Worm (Caenorhabditis elegans): ENCODE results near the gene nft-1.

DNA sequence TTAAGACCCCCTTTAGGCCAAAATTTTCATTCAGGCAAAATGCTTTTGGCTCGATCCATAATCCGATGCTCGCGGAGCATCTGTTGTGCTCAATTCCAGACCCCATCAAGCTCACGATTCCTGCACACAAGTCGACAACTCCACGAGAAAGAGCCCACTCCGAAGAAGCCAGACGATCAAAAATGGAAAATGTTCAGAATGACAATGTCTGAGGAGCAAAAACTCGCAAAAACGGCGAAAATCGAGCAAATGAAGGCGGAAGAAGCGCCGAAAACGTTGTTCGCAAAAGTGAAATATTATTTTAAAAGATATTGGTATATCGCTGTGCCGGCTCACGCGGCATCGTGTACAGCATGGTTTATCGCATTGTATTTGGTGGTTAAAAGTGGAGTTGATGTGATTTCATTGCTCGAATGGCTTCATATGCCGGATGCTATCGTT is 2.0 kb upstream of the nft-1 start, which contains the start of gene Y56A3A.22:
- no peak for TF ChIP-seq hif-1 (tag; optimal IDR thresholded peaks at IDR 0.05)
- TF ChIP-seq snpc-1.2 (GFP tag; IDR thresholded peaks at IDR 0.05): peak; percentile 69
- TF ChIP-seq ceh-32 (tag; optimal IDR thresholded peaks at IDR 0.05; ENCODE audit: poor library complexity): no peak
- no peak for TF ChIP-seq nhr-28 (tag; optimal IDR thresholded peaks at IDR 0.05)
- no peak for TF ChIP-seq lin-13 (GFP tag; optimal IDR thresholded peaks at IDR 0.05)
- TF ChIP-seq lir-3 (tag; optimal IDR thresholded peaks at IDR 0.05): no peak
- no peak for TF ChIP-seq nhr-237 (tag; optimal IDR thresholded peaks at IDR 0.05)
- no peak for TF ChIP-seq mdt-29 (GFP tag; IDR thresholded peaks at IDR 0.05)
- no peak for TF ChIP-seq ZK546.5 (tag; optimal IDR thresholded peaks at IDR 0.05)
- no peak for TF ChIP-seq aly-2 (tag; optimal IDR thresholded peaks at IDR 0.05)
- TF ChIP-seq duxl-1 (tag; optimal IDR thresholded peaks at IDR 0.05; ENCODE audit: poor library complexity): peak; percentile 23
- no peak for TF ChIP-seq ztf-11 (tag; optimal IDR thresholded peaks at IDR 0.05)
- no peak for TF ChIP-seq F49E8.2 (tag; optimal IDR thresholded peaks at IDR 0.05; ENCODE audit: borderline replicate concordance)

Data from whole organism, L4 larva.